Worm (Caenorhabditis elegans) whole organism, late embryonic: Measurements from ENCODE around the gene Y116A8C.465.
A peak's percentile ranks its signal among the peaks of the same experiment; 100 is the strongest.

Source experiments
- C08G9.2 ChIP-seq: sonication (generic microtip); optimal IDR thresholded peaks from 2 replicates; lab custom pipeline; 2016; ENCODE audit warnings: mild to moderate bottlenecking, missing genetic modification characterization, moderate library complexity, missing compliant biosample characterization
- ama-1 ChIP-seq: fragments of 150-350 bp; optimal IDR thresholded peaks from 2 replicates; lab custom pipeline; 2014
- ceh-24 ChIP-seq: sonication (generic microtip); optimal IDR thresholded peaks from 2 replicates; lab custom pipeline; 2016; ENCODE audit warnings: mild to moderate bottlenecking, missing genetic modification characterization, missing compliant biosample characterization
- ceh-31 ChIP-seq: sonication (generic microtip); optimal IDR thresholded peaks from 2 replicates; lab custom pipeline; 2016; ENCODE audit warnings: missing genetic modification characterization, missing compliant biosample characterization
- che-1 ChIP-seq: sonication (generic microtip); optimal IDR thresholded peaks from 2 replicates; lab custom pipeline; 2016; ENCODE audit warnings: mild to moderate bottlenecking, missing genetic modification characterization, missing compliant biosample characterization
- elt-2 ChIP-seq: sonication (generic microtip); optimal IDR thresholded peaks from 2 replicates; lab custom pipeline; 2016; ENCODE audit warnings: missing genetic modification reagents, missing genetic modification characterization, missing compliant biosample characterization
- elt-4 ChIP-seq: sonication (generic microtip); optimal IDR thresholded peaks from 2 replicates; lab custom pipeline; 2016; ENCODE audit warnings: missing genetic modification characterization, missing compliant biosample characterization
- hlh-8 ChIP-seq: sonication (generic microtip); optimal IDR thresholded peaks from 2 replicates; lab custom pipeline; 2016; ENCODE audit warnings: missing genotype, missing genetic modification characterization, missing compliant biosample characterization
- lim-6 ChIP-seq: sonication (generic microtip); optimal IDR thresholded peaks from 2 replicates; lab custom pipeline; 2016; ENCODE audit warnings: missing genetic modification characterization, missing compliant biosample characterization
- nhr-11 ChIP-seq: fragments of 150-350 bp; optimal IDR thresholded peaks from 2 replicates; lab custom pipeline; 2014; ENCODE audit warnings: missing biosample characterization, missing genetic modification characterization
- unc-55 ChIP-seq: sonication (generic microtip); optimal IDR thresholded peaks from 2 replicates; lab custom pipeline; 2017; ENCODE audit warnings: missing biosample characterization, missing genetic modification reagents, missing genetic modification characterization
- unc-86 ChIP-seq: sonication (generic microtip); optimal IDR thresholded peaks from 2 replicates; lab custom pipeline; 2016; ENCODE audit warnings: missing genetic modification characterization, missing compliant biosample characterization
- ztf-16 ChIP-seq: sonication (generic microtip); optimal IDR thresholded peaks from 2 replicates; lab custom pipeline; 2017; ENCODE audit warnings: missing genetic modification characterization, missing compliant biosample characterization

- TF ChIP-seq unc-55 (GFP tag; lab: Kevin White, UChicago) (no peak), hlh-8 (tag; lab: Kevin White, UChicago) (no peak), unc-86 (tag; lab: Kevin White, UChicago) (no peak), ceh-31 (tag; lab: Kevin White, UChicago) (peak; percentile 75), C08G9.2 (tag; lab: Kevin White, UChicago) (peak; percentile 65), ama-1 (lab: Kevin White, UChicago) (no peak), elt-4 (no peak), lim-6 (tag; lab: Kevin White, UChicago) (peak; percentile 7), ztf-16 (tag; lab: Kevin White, UChicago) (no peak), che-1 (tag; lab: Kevin White, UChicago) (no peak), elt-2 (tag; lab: Kevin White, UChicago) (no peak), ceh-24 (tag; lab: Kevin White, UChicago) (no peak), nhr-11 (tag; lab: Kevin White, UChicago) (no peak)
Observed at ce11 chrIV:17099113-17099512, 34.1 kb downstream of the Y116A8C.465 start.
